Worm (Caenorhabditis elegans) whole organism, L1 larva: ENCODE data around the gene R11E3.19.

Experiments
- C04F5.9 ChIP-seq: sonication (generic microtip); optimal IDR thresholded peaks from 2 replicates; lab custom pipeline; 2016; ENCODE audit warnings: missing genetic modification characterization, missing compliant biosample characterization
- C16A3.4 ChIP-seq: fragments of 150-350 bp; optimal IDR thresholded peaks from 2 replicates; lab custom pipeline; 2014; ENCODE audit warnings: missing biosample characterization, missing genetic modification characterization
- F16B12.6 ChIP-seq: fragments of 150-350 bp; optimal IDR thresholded peaks from 2 replicates; lab custom pipeline; 2014; ENCODE audit warnings: missing biosample characterization, missing genetic modification characterization
- aha-1 ChIP-seq: fragments of 150-350 bp; optimal IDR thresholded peaks from 2 replicates; lab custom pipeline; 2014; ENCODE audit warnings: missing biosample characterization, missing genetic modification characterization
- alr-1 ChIP-seq: fragments of 200-800 bp; sonication (Bioruptor generic); optimal IDR thresholded peaks from 2 replicates; lab custom pipeline; 2018; ENCODE audit warnings: borderline replicate concordance, mild to moderate bottlenecking, missing genetic modification characterization, missing compliant biosample characterization
- aly-2 ChIP-seq: fragments of 150-350 bp; optimal IDR thresholded peaks from 2 replicates; lab custom pipeline; 2014; ENCODE audit warnings: missing biosample characterization, missing genetic modification characterization
- ama-1 ChIP-seq: fragments of 150-350 bp; optimal IDR thresholded peaks from 2 replicates; lab custom pipeline; 2014
- ceh-63 ChIP-seq: fragments of 200-800 bp; sonication (Bioruptor generic); optimal IDR thresholded peaks from 2 replicates; lab custom pipeline; 2018; ENCODE audit warnings: mild to moderate bottlenecking, missing genetic modification characterization, missing compliant biosample characterization
- ceh-8 ChIP-seq: fragments of 200-800 bp; sonication (Bioruptor generic); optimal IDR thresholded peaks from 2 replicates; lab custom pipeline; 2018; ENCODE audit warnings: mild to moderate bottlenecking, missing genetic modification characterization, moderate library complexity, missing compliant biosample characterization
- ceh-82 ChIP-seq, 3 experiments: fragments of 150-350 bp in 1 of 3; sonication (generic microtip) in 2 of 3; optimal IDR thresholded peaks; 2 replicates each; lab custom pipeline; 2014 to 2017; ENCODE audit warnings: missing biosample characterization in 3 of 3, missing genetic modification characterization in 3 of 3
- ceh-90 ChIP-seq: sonication (generic microtip); optimal IDR thresholded peaks from 2 replicates; lab custom pipeline; 2016; ENCODE audit warnings: missing genetic modification characterization, missing compliant biosample characterization
- ces-1 ChIP-seq: fragments of 150-350 bp; optimal IDR thresholded peaks from 2 replicates; lab custom pipeline; 2014; ENCODE audit warnings: missing biosample characterization, missing genetic modification reagents, missing genetic modification characterization
- dpl-1 ChIP-seq, 3 experiments: fragments of 150-350 bp in 2 of 3; sonication (generic microtip) in 1 of 3; optimal IDR thresholded peaks; 2 replicates each; lab custom pipeline; 2014 to 2017; ENCODE audit warnings: missing biosample characterization in 3 of 3, missing genetic modification characterization in 3 of 3, missing genetic modification reagents in 3 of 3
- dsc-1 ChIP-seq: sonication (generic microtip); optimal IDR thresholded peaks from 2 replicates; lab custom pipeline; 2016; ENCODE audit warnings: mild to moderate bottlenecking, missing genetic modification characterization, missing compliant biosample characterization
- efl-1 ChIP-seq, 4 experiments: fragments of 150-350 bp; optimal IDR thresholded peaks in 3 of 4; peaks in 1 of 4; 1 replicate in 1 of 4; 2 replicates in 3 of 4; lab custom pipeline; 2014; ENCODE audit warnings: missing biosample characterization in 2 of 4, missing genetic modification characterization in 2 of 4, missing genetic modification reagents in 2 of 4
- efl-3 ChIP-seq: fragments of 200-800 bp; sonication (Bioruptor generic); optimal IDR thresholded peaks from 2 replicates; lab custom pipeline; 2018; ENCODE audit warnings: mild to moderate bottlenecking, missing genetic modification characterization, missing compliant biosample characterization
- ets-5 ChIP-seq: fragments of 200-800 bp; sonication (Bioruptor generic); IDR thresholded peaks from 2 replicates; pipeline ENCODE4 v1.3.6; 2022; ENCODE audit warnings: missing genetic modification characterization, missing compliant biosample characterization
- fkh-10 ChIP-seq: sonication (generic microtip); optimal IDR thresholded peaks from 2 replicates; lab custom pipeline; 2017; ENCODE audit warnings: missing biosample characterization, missing genetic modification reagents, missing genetic modification characterization
- fkh-4 ChIP-seq: sonication (generic microtip); optimal IDR thresholded peaks from 2 replicates; lab custom pipeline; 2016; ENCODE audit warnings: missing compliant biosample characterization, missing genetic modification characterization, borderline replicate concordance
- fkh-8 ChIP-seq: sonication (generic microtip); optimal IDR thresholded peaks from 2 replicates; lab custom pipeline; 2016; ENCODE audit warnings: mild to moderate bottlenecking, missing genetic modification characterization, missing compliant biosample characterization
- fos-1 ChIP-seq: fragments of 150-350 bp; optimal IDR thresholded peaks from 2 replicates; lab custom pipeline; 2014; ENCODE audit warnings: missing biosample characterization, missing genetic modification characterization
- grh-1 ChIP-seq: fragments of 200-800 bp; sonication (Bioruptor generic); IDR thresholded peaks from 2 replicates; pipeline ENCODE4 v1.3.6; 2022; ENCODE audit warnings: missing genetic modification reagents, missing genetic modification characterization, missing compliant biosample characterization
- hlh-17 ChIP-seq: fragments of 200-800 bp; sonication (Bioruptor generic); optimal IDR thresholded peaks from 2 replicates; lab custom pipeline; 2018; ENCODE audit warnings: missing genetic modification characterization, mild to moderate bottlenecking, missing compliant biosample characterization, moderate library complexity, borderline replicate concordance
- hlh-4 ChIP-seq: sonication (generic microtip); optimal IDR thresholded peaks from 2 replicates; lab custom pipeline; 2016; ENCODE audit warnings: mild to moderate bottlenecking, missing genetic modification characterization, missing compliant biosample characterization
- irx-1 ChIP-seq: sonication (generic microtip); optimal IDR thresholded peaks from 2 replicates; lab custom pipeline; 2016; ENCODE audit warnings: missing genetic modification characterization, missing compliant biosample characterization
- isw-1 ChIP-seq: fragments of 200-800 bp; sonication (Bioruptor generic); IDR thresholded peaks from 2 replicates; pipeline ENCODE4 v1.3.6; 2022; ENCODE audit warnings: missing genetic modification characterization, missing compliant biosample characterization
- jun-1 ChIP-seq: fragments of 150-350 bp; optimal IDR thresholded peaks from 2 replicates; lab custom pipeline; 2014; ENCODE audit warnings: missing biosample characterization, missing genetic modification reagents, missing genetic modification characterization
- lin-14 ChIP-seq: fragments of 200-800 bp; sonication (Bioruptor generic); optimal IDR thresholded peaks from 2 replicates; lab custom pipeline; 2018; ENCODE audit warnings: mild to moderate bottlenecking, missing genetic modification characterization, moderate library complexity, missing compliant biosample characterization
- lin-39 ChIP-seq: fragments of 150-350 bp; optimal IDR thresholded peaks from 2 replicates; lab custom pipeline; 2014; ENCODE audit warnings: missing biosample characterization, missing genetic modification reagents, missing genetic modification characterization
- mab-9 ChIP-seq: fragments of 200-800 bp; sonication (Bioruptor generic); IDR thresholded peaks from 2 replicates; pipeline ENCODE4 v1.3.6; 2022; ENCODE audit warnings: missing genetic modification reagents, missing genetic modification characterization, missing compliant biosample characterization
- mdl-1 ChIP-seq, 2 experiments: fragments of 150-350 bp; optimal IDR thresholded peaks; 2 replicates each; lab custom pipeline; 2014 to 2017; ENCODE audit warnings: missing biosample characterization in 2 of 2, missing genetic modification characterization in 2 of 2, inconsistent platforms in 1 of 2
- mef-2 ChIP-seq: fragments of 150-350 bp; optimal IDR thresholded peaks from 2 replicates; lab custom pipeline; 2014; ENCODE audit warnings: missing biosample characterization, missing genetic modification characterization
- nhr-20 ChIP-seq: sonication (generic microtip); optimal IDR thresholded peaks from 2 replicates; lab custom pipeline; 2016; ENCODE audit warnings: mild to moderate bottlenecking, missing genetic modification characterization, missing compliant biosample characterization
- nhr-237 ChIP-seq: fragments of 150-350 bp; optimal IDR thresholded peaks from 2 replicates; lab custom pipeline; 2014; ENCODE audit warnings: missing biosample characterization, missing genetic modification characterization
- nhr-76 ChIP-seq: sonication (generic microtip); optimal IDR thresholded peaks from 2 replicates; lab custom pipeline; 2017; ENCODE audit warnings: missing biosample characterization, missing genetic modification characterization
- nhr-85 ChIP-seq: sonication (generic microtip); peaks from one replicate; lab custom pipeline; 2016; ENCODE audit warnings: missing genetic modification characterization, inconsistent platforms, missing compliant biosample characterization
- nhr-90 ChIP-seq: sonication (generic microtip); optimal IDR thresholded peaks from 2 replicates; lab custom pipeline; 2016; ENCODE audit warnings: mild to moderate bottlenecking, missing genetic modification characterization, missing compliant biosample characterization; ENCODE audit not compliant: poor library complexity
- pag-3 ChIP-seq: sonication (generic microtip); optimal IDR thresholded peaks from 2 replicates; lab custom pipeline; 2017; ENCODE audit warnings: missing genetic modification characterization, mild to moderate bottlenecking, missing compliant biosample characterization, antibody characterized with exemption, borderline replicate concordance; ENCODE audit not compliant: insufficient read depth
- skn-1 ChIP-seq: fragments of 150-350 bp; optimal IDR thresholded peaks from 2 replicates; lab custom pipeline; 2014; ENCODE audit warnings: missing biosample characterization, missing genetic modification characterization
- snu-23 ChIP-seq: sonication (generic microtip); optimal IDR thresholded peaks from 2 replicates; lab custom pipeline; 2016; ENCODE audit warnings: missing genetic modification characterization, missing compliant biosample characterization
- sox-4 ChIP-seq: sonication (generic microtip); optimal IDR thresholded peaks from 2 replicates; lab custom pipeline; 2016; ENCODE audit warnings: missing genetic modification characterization, missing compliant biosample characterization
- tbx-2 ChIP-seq: sonication (generic microtip); optimal IDR thresholded peaks from 2 replicates; lab custom pipeline; 2016; ENCODE audit warnings: missing genetic modification characterization, missing compliant biosample characterization
- tlp-1 ChIP-seq: fragments of 150-350 bp; optimal IDR thresholded peaks from 2 replicates; lab custom pipeline; 2014; ENCODE audit warnings: missing biosample characterization, missing genetic modification characterization
- unc-130 ChIP-seq: fragments of 150-350 bp; optimal IDR thresholded peaks from 2 replicates; lab custom pipeline; 2017; ENCODE audit warnings: missing biosample characterization, missing genetic modification characterization, inconsistent platforms
- unc-30 ChIP-seq: sonication (generic microtip); optimal IDR thresholded peaks from 2 replicates; lab custom pipeline; 2017; ENCODE audit warnings: missing biosample characterization, missing genetic modification characterization
- unc-62 ChIP-seq: fragments of 150-350 bp; optimal IDR thresholded peaks from 2 replicates; lab custom pipeline; 2014; ENCODE audit warnings: missing biosample characterization, missing genetic modification reagents, missing genetic modification characterization
- unc-86 ChIP-seq: sonication (generic microtip); optimal IDR thresholded peaks from 2 replicates; lab custom pipeline; 2016; ENCODE audit warnings: missing genetic modification characterization, missing compliant biosample characterization
- vab-15 ChIP-seq: sonication (generic microtip); optimal IDR thresholded peaks from 2 replicates; lab custom pipeline; 2017; ENCODE audit warnings: missing genotype, mild to moderate bottlenecking, missing genetic modification characterization, missing compliant biosample characterization
- xbp-1 ChIP-seq: sonication (generic microtip); optimal IDR thresholded peaks from 2 replicates; lab custom pipeline; 2016; ENCODE audit warnings: missing genetic modification characterization, missing compliant biosample characterization
- zag-1 ChIP-seq: fragments of 150-350 bp; optimal IDR thresholded peaks from 2 replicates; lab custom pipeline; 2014; ENCODE audit warnings: missing biosample characterization, missing genetic modification characterization
- zip-4 ChIP-seq: fragments of 200-800 bp; sonication (Bioruptor generic); optimal IDR thresholded peaks from 2 replicates; lab custom pipeline; 2018; ENCODE audit warnings: mild to moderate bottlenecking, missing genetic modification characterization, moderate library complexity, missing compliant biosample characterization
- ztf-11 ChIP-seq, 2 experiments: sonication (generic microtip); optimal IDR thresholded peaks; 2 replicates each; lab custom pipeline; 2016 to 2017; ENCODE audit warnings: missing genetic modification characterization in 2 of 2, missing biosample characterization in 1 of 2, missing compliant biosample characterization in 1 of 2

R11E3.19 gene

DNA sequence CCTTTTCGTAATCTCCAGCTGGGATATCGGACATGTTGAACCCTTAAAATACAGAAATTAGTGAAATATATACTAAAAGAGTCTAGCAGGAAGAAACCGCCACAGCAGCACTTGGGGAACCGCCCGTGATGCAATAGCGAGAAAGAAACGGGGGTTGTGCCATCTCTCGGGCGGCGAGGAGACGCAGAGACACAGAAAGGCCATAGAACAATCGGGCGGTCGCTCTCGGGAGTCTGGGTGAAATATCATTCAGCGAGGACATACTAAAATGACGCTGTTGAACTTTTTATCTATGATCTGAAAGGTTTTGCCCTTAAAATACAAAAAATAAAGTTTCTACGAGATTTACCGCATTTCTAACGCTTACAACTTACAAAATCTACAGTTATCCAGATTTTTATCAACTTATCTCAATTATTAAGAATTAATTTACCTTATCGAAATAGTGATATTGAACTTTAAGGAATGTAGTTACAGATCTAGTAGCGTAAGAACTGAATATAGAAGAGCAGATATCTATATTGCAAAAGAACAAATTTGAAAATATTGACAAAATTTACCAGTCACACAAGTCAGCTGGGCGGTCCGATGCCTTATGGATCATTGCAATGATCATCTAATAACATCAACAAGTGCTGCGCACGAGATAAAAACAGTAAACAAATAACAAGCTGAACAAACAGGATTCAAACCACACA is 27.3 kb downstream of the R11E3.19 start, which contains the start of gene cyc-2.1 (continued):
- no peak for TF ChIP-seq unc-62 (GFP tag; lab: Kevin White, UChicago)
- peak; percentile 30 for TF ChIP-seq unc-86 (tag; lab: Kevin White, UChicago)
- no peak for TF ChIP-seq unc-130 (tag; lab: Kevin White, UChicago)
- TF ChIP-seq hlh-4 (tag; lab: Kevin White, UChicago), result no peak
- TF ChIP-seq aly-2 (tag; lab: Kevin White, UChicago), result peak; percentile 42
- TF ChIP-seq C04F5.9, result no peak
- TF ChIP-seq hlh-17 (GFP tag; lab: Kevin White, UChicago), result no peak
- no peak for TF ChIP-seq jun-1
- TF ChIP-seq snu-23 (GFP tag; lab: Kevin White, UChicago), result peak; percentile 70
- peak; percentile 83 for TF ChIP-seq lin-14
- TF ChIP-seq ceh-63 (GFP tag; lab: Kevin White, UChicago), result no peak
- TF ChIP-seq fkh-8 (tag; lab: Kevin White, UChicago), result peak; percentile 71
- no peak for TF ChIP-seq grh-1
- peak; percentile 58 for TF ChIP-seq C16A3.4 (tag; lab: Kevin White, UChicago)
- no peak for TF ChIP-seq pag-3 (tag; lab: Kevin White, UChicago)
- TF ChIP-seq ces-1 (GFP tag; lab: Kevin White, UChicago), result no peak
- no peak for TF ChIP-seq F16B12.6 (tag; lab: Kevin White, UChicago)
- peak; percentile 38; the same call in 1 of the 2 replicates for TF ChIP-seq isw-1 (GFP tag; lab: Robert Waterston, UW)
- no peak for TF ChIP-seq aha-1 (tag; lab: Kevin White, UChicago)
- no peak for TF ChIP-seq ets-5 (GFP tag; lab: Robert Waterston, UW)
- peak; percentile 34 for TF ChIP-seq nhr-237 (tag; lab: Kevin White, UChicago)
- TF ChIP-seq zag-1 (tag; lab: Kevin White, UChicago), result no peak
- no peak for TF ChIP-seq fos-1 (tag; lab: Kevin White, UChicago)
- no peak for TF ChIP-seq fkh-4 (tag; lab: Kevin White, UChicago)
- TF ChIP-seq ama-1 (lab: Kevin White, UChicago), result no peak
- TF ChIP-seq dsc-1 (tag; lab: Kevin White, UChicago), result peak; percentile 21
- TF ChIP-seq zip-4 (GFP tag; lab: Kevin White, UChicago), result no peak
- TF ChIP-seq ztf-11 (tag; optimal IDR thresholded peaks at IDR 0.05; lab: Kevin White, UChicago), result no peak
- peak; percentile 68 for TF ChIP-seq nhr-85
- no peak for TF ChIP-seq lin-39 (tag; lab: Kevin White, UChicago)
- no peak for TF ChIP-seq fkh-10 (GFP tag; lab: Kevin White, UChicago)
- TF ChIP-seq mdl-1 (tag; optimal IDR thresholded peaks at IDR 0.05; lab: Kevin White, UChicago), result peak in 1 of 2 experiments; percentile 37
- peak; percentile 80 for TF ChIP-seq nhr-20 (tag; lab: Kevin White, UChicago)
- peak; percentile 34 for TF ChIP-seq xbp-1 (tag; lab: Kevin White, UChicago)
- TF ChIP-seq unc-30 (tag; lab: Kevin White, UChicago), result no peak
- no peak for TF ChIP-seq ceh-90 (tag; lab: Kevin White, UChicago)
- TF ChIP-seq nhr-76, result no peak
- no peak for TF ChIP-seq sox-4
- peak; percentile 29 for TF ChIP-seq skn-1 (tag; lab: Kevin White, UChicago)
- no peak for TF ChIP-seq mab-9 (GFP tag; lab: Robert Waterston, UW)
- TF ChIP-seq irx-1, result no peak
- TF ChIP-seq vab-15 (tag; lab: Kevin White, UChicago), result no peak
- TF ChIP-seq alr-1 (tag; lab: Kevin White, UChicago), result no peak
- TF ChIP-seq nhr-90 (tag; lab: Kevin White, UChicago), result peak; percentile 37
- TF ChIP-seq tlp-1, result no peak
- TF ChIP-seq ceh-8 (GFP tag; lab: Kevin White, UChicago), result no peak
- peak in 1 of 3 experiments; percentile 48 for TF ChIP-seq ceh-82 (tag; optimal IDR thresholded peaks at IDR 0.05; lab: Kevin White, UChicago)
- peak; percentile 58 for TF ChIP-seq tbx-2 (tag; lab: Kevin White, UChicago)
- TF ChIP-seq dpl-1 (GFP tag; optimal IDR thresholded peaks at IDR 0.05; lab: Kevin White, UChicago), result peak in 2 of 3 experiments; percentile 34
- no peak for TF ChIP-seq efl-3 (GFP tag; lab: Kevin White, UChicago)
- TF ChIP-seq efl-1 (optimal IDR thresholded peaks at IDR 0.05; lab: Kevin White, UChicago), result peak; percentile 28 to 49
- TF ChIP-seq efl-1 (GFP tag; optimal IDR thresholded peaks at IDR 0.05 in 1 of 2; lab: Kevin White, UChicago), result peak; percentile 17 to 86
- no peak for TF ChIP-seq mef-2 (tag; lab: Kevin White, UChicago)
